Worm (Caenorhabditis elegans) whole organism, young adult: ENCODE measurements around the gene Y53C12A.7.

ENCODE experiments used
- ZK185.1 ChIP-seq: sonication (generic microtip); optimal IDR thresholded peaks from 2 replicates; lab custom pipeline; 2016; ENCODE audit warnings: mild to moderate bottlenecking, missing genetic modification characterization, missing compliant biosample characterization; ENCODE audit not compliant: poor library complexity, severe bottlenecking
- ama-1 ChIP-seq, 3 experiments: fragments of 150-350 bp in 1 of 3; sonication (generic microtip) in 2 of 3; optimal IDR thresholded peaks; 2 replicates each; lab custom pipeline; 2014 to 2018; ENCODE audit warnings: missing biosample characterization in 2 of 3, missing genetic modification characterization in 2 of 3, missing genetic modification reagents in 2 of 3
- aptf-3 ChIP-seq: fragments of 200-800 bp; sonication (Bioruptor generic); IDR thresholded peaks from 2 replicates; pipeline ENCODE4 v1.3.6; 2022; ENCODE audit warnings: missing genetic modification characterization, missing compliant biosample characterization
- bed-2 ChIP-seq: fragments of 200-800 bp; sonication (Bioruptor generic); IDR thresholded peaks from 2 replicates; pipeline ENCODE4 v1.3.6; 2022; ENCODE audit warnings: missing genetic modification reagents, missing genetic modification characterization, missing compliant biosample characterization
- ets-4 ChIP-seq: fragments of 200-800 bp; sonication (Bioruptor generic); optimal IDR thresholded peaks from 2 replicates; lab custom pipeline; 2018; ENCODE audit warnings: mild to moderate bottlenecking, missing genetic modification characterization, missing compliant biosample characterization
- nhr-27 ChIP-seq: fragments of 200-800 bp; sonication (Bioruptor generic); optimal IDR thresholded peaks from 2 replicates; lab custom pipeline; 2018; ENCODE audit warnings: mild to moderate bottlenecking, missing genetic modification characterization, moderate library complexity, missing compliant biosample characterization
- snpc-4 ChIP-seq, 5 experiments: fragments of 150-350 bp in 1 of 5; sonication (generic microtip) in 4 of 5; optimal IDR thresholded peaks; 2 replicates each; lab custom pipeline; 2014 to 2018; ENCODE audit warnings: missing genetic modification characterization in 5 of 5, missing biosample characterization in 3 of 5, antibody characterized with exemption in 2 of 5, mild to moderate bottlenecking in 2 of 5, missing compliant biosample characterization in 2 of 5, missing genotype in 2 of 5, moderate library complexity in 2 of 5, missing genetic modification reagents in 1 of 5
- unc-62 ChIP-seq: fragments of 150-350 bp; optimal IDR thresholded peaks from 2 replicates; lab custom pipeline; 2014; ENCODE audit warnings: missing biosample characterization, missing genetic modification reagents, missing genetic modification characterization
- ztf-3 ChIP-seq: fragments of 200-800 bp; sonication (Bioruptor generic); optimal IDR thresholded peaks from 2 replicates; lab custom pipeline; 2018; ENCODE audit warnings: mild to moderate bottlenecking, missing genetic modification characterization, missing compliant biosample characterization

DNA sequence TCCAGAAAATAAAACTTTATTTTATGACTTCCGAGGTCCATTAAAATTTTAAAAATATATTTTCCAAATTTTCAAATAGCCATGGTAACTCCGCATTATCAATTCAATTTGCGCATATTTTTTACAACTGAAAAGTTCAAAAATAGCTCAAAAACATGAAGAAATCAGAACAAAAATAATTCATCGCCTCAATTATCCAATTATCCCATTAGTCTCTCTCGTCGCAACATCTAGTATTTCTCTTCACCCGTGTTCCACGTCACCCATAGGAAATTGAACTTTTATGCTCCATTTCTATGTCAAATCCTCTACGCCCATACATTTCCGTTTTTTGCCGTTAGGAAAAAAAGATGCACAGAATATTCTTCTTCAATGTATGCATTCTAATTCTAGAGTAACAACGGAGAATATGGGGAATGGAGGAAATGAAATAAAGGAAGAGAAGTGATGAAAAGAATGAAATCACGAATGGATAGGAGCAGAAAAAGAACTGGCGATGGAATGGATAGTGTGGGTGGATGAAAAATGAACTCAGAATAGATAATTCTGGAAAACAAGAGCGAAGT is 10.2 kb upstream of the Y53C12A.7 start:
- no peak for TF ChIP-seq aptf-3 (GFP tag; lab: Robert Waterston, UW)
- TF ChIP-seq bed-2 (GFP tag; lab: Robert Waterston, UW), result no peak
- TF ChIP-seq ama-1 (optimal IDR thresholded peaks at IDR 0.05; lab: Kevin White, UChicago), result no peak
- TF ChIP-seq ama-1 (GFP tag; optimal IDR thresholded peaks at IDR 0.05; lab: Kevin White, UChicago), result no peak
- TF ChIP-seq ztf-3, result no peak
- TF ChIP-seq snpc-4 (GFP tag; optimal IDR thresholded peaks at IDR 0.05; lab: Kevin White, UChicago), result no peak
- no peak for TF ChIP-seq snpc-4 (tag; optimal IDR thresholded peaks at IDR 0.05; lab: Kevin White, UChicago)
- no peak for TF ChIP-seq unc-62 (GFP tag; lab: Kevin White, UChicago)
- no peak for TF ChIP-seq ets-4 (GFP tag; lab: Kevin White, UChicago)
- no peak for TF ChIP-seq nhr-27 (tag; lab: Kevin White, UChicago)
- no peak for TF ChIP-seq ZK185.1 (tag; lab: Kevin White, UChicago)
